Fruit fly (Drosophila melanogaster): ENCODE measurements around the gene Ucp4C.

Ucp4C gene

dm6 chr2L:5963251-5963650 lies 5.1 kb upstream of the Ucp4C start:
- no peak for TF ChIP-seq CG8765 (GFP tag; IDR thresholded peaks at IDR 0.05)
- peak; percentile 13 for TF ChIP-seq Med (GFP tag)
- TF ChIP-seq Nf-YC (tag; optimal IDR thresholded peaks at IDR 0.05) = no peak
- peak; percentile 93 for TF ChIP-seq Ets65A (GFP tag)
- TF ChIP-seq CG14014 (GFP tag; IDR thresholded peaks at IDR 0.05) = no peak
- TF ChIP-seq ato (GFP tag; IDR thresholded peaks at IDR 0.05; ENCODE audit: partially characterized antibody) = no peak
- no peak for TF ChIP-seq lov (optimal IDR thresholded peaks at IDR 0.05)
- TF ChIP-seq lov (GFP tag; IDR thresholded peaks at IDR 0.05) = peak; percentile 21; the same call in 1 of the 3 replicates
- TF ChIP-seq chif (GFP tag; optimal IDR thresholded peaks at IDR 0.05) = no peak
- no peak for TF ChIP-seq zf30C (GFP tag; optimal IDR thresholded peaks at IDR 0.05)
- no peak for TF ChIP-seq twi (tag; optimal IDR thresholded peaks at IDR 0.05)
- TF ChIP-seq Doc3 (GFP tag; IDR thresholded peaks at IDR 0.05; ENCODE audit: partially characterized antibody) = no peak
- no peak for TF ChIP-seq wdn (GFP tag; IDR thresholded peaks at IDR 0.05)
- no peak for TF ChIP-seq odd (GFP tag; optimal IDR thresholded peaks at IDR 0.05)
- TF ChIP-seq kah (GFP tag; optimal IDR thresholded peaks at IDR 0.05) = no peak
- no peak for TF ChIP-seq CG32767 (GFP tag; IDR thresholded peaks at IDR 0.05)
- no peak for TF ChIP-seq CG1647 (GFP tag; optimal IDR thresholded peaks at IDR 0.05)
- TF ChIP-seq CG10366 (GFP tag; IDR thresholded peaks at IDR 0.05) = no peak
- TF ChIP-seq Hey (tag; optimal IDR thresholded peaks at IDR 0.05) = no peak
- no peak for TF ChIP-seq CG15696 (tag; optimal IDR thresholded peaks at IDR 0.05)
- no peak for TF ChIP-seq run (tag; optimal IDR thresholded peaks at IDR 0.05)
- TF ChIP-seq CG17186 (GFP tag; optimal IDR thresholded peaks at IDR 0.05) = no peak
- no peak for TF ChIP-seq fd102C (GFP tag; optimal IDR thresholded peaks at IDR 0.05)
- TF ChIP-seq CG2875 (GFP tag; optimal IDR thresholded peaks at IDR 0.05) = no peak
- no peak for TF ChIP-seq CG4820 (GFP tag; optimal IDR thresholded peaks at IDR 0.05)
- no peak for TF ChIP-seq bcd (GFP tag; optimal IDR thresholded peaks at IDR 0.05)

DNA sequence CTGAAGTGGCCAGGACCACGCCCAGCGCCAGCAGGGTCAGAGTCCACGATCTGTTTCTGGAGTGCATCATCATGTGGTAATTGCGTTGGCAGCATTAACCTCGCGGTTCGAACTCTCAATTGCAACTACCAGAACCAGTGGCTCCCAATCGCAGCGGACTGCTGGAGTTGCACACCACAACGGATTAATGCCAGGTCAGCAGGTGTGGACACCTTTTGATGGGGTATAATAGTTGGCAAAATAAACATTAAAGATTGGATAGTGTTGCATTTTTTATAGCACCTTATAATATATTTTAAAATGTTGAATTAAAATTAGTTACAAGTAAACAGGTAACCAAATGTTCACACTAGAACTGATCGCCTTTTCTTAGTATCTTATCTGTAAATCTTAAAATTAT lies 4.2 kb upstream of the Ucp4C start:
- TF ChIP-seq Dp (GFP tag; optimal IDR thresholded peaks at IDR 0.05) (no peak), maf-S (GFP tag; optimal IDR thresholded peaks at IDR 0.05) (no peak), CG2199 (GFP tag; IDR thresholded peaks at IDR 0.05) (no peak), tna (GFP tag; IDR thresholded peaks at IDR 0.05; ENCODE audit: partially characterized antibody) (no peak), Nf-YB (GFP tag; optimal IDR thresholded peaks at IDR 0.05) (no peak), Max (GFP tag; optimal IDR thresholded peaks at IDR 0.05) (no peak), CG9215 (GFP tag; IDR thresholded peaks at IDR 0.05) (no peak), CG4820 (GFP tag; optimal IDR thresholded peaks at IDR 0.05) (no peak), prd (optimal IDR thresholded peaks at IDR 0.05) (no peak), prd (GFP tag; IDR thresholded peaks at IDR 0.05) (no peak), bigmax (GFP tag; optimal IDR thresholded peaks at IDR 0.05) (no peak), CG4328 (GFP tag; optimal IDR thresholded peaks at IDR 0.05) (no peak), cwo (GFP tag; optimal IDR thresholded peaks at IDR 0.05) (no peak), fd102C (GFP tag; optimal IDR thresholded peaks at IDR 0.05) (no peak), psq (GFP tag; optimal IDR thresholded peaks at IDR 0.05) (no peak)

DNA sequence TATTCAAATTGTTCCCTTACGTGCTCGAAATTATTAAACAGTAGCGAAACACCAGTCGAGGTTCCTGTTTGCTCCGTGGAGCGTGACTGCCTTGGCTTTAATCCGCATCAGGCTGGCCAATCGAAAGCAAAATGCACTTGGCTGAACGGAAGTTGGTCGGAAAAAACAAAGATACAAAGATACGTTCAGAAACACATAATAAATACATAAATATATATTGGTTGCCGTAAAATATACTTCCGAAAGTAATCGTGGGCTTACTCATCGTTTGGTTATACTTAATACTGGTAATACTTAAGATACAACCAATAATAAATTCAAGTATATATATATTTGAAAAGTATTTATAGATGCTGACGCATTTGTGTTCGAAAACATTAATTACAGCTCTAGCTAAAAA lies 3.5 kb upstream of the Ucp4C start, which contains the start of gene psd:
TSS of gene psd (minus strand) at position 101 of the 400 bp plus-strand sequence.
- TF ChIP-seq Sin3A (optimal IDR thresholded peaks at IDR 0.05) = no peak
- TF ChIP-seq lov (optimal IDR thresholded peaks at IDR 0.05) = no peak
- 0 out of 3 replicates have a peak, but pooled peaks have one; percentile 26 for TF ChIP-seq lov (GFP tag; IDR thresholded peaks at IDR 0.05)
